Worm (Caenorhabditis elegans) whole organism, L3 larva: Measurements from ENCODE around the gene scl-9.
A peak's percentile ranks its signal among the peaks of the same experiment; 100 is the strongest.

Source experiments
- ama-1 ChIP-seq: fragments of 150-350 bp; optimal IDR thresholded peaks from 2 replicates; lab custom pipeline; 2018
- ceh-28 ChIP-seq: fragments of 150-350 bp; optimal IDR thresholded peaks from 2 replicates; lab custom pipeline; 2014; ENCODE audit warnings: missing biosample characterization, missing genetic modification reagents, missing genetic modification characterization
- eor-1 ChIP-seq, 2 experiments: fragments of 150-350 bp; optimal IDR thresholded peaks; 2 replicates each; lab custom pipeline; 2014 to 2018; ENCODE audit warnings: missing biosample characterization in 2 of 2, missing genetic modification characterization in 2 of 2
- fkh-10 ChIP-seq: sonication (generic microtip); optimal IDR thresholded peaks from 2 replicates; lab custom pipeline; 2017; ENCODE audit warnings: missing biosample characterization, missing genetic modification reagents, missing genetic modification characterization
- nhr-23 ChIP-seq: fragments of 150-350 bp; optimal IDR thresholded peaks from 2 replicates; lab custom pipeline; 2014; ENCODE audit warnings: missing biosample characterization, missing genetic modification reagents, missing genetic modification characterization
- skn-1 ChIP-seq: fragments of 150-350 bp; optimal IDR thresholded peaks from 2 replicates; lab custom pipeline; 2014; ENCODE audit warnings: missing biosample characterization, missing genetic modification characterization
- unc-62 ChIP-seq: fragments of 150-350 bp; sonication (generic microtip); optimal IDR thresholded peaks from 4 replicates; lab custom pipeline; 2014; ENCODE audit warnings: missing biosample characterization, missing genetic modification reagents, missing genetic modification characterization

DNA sequence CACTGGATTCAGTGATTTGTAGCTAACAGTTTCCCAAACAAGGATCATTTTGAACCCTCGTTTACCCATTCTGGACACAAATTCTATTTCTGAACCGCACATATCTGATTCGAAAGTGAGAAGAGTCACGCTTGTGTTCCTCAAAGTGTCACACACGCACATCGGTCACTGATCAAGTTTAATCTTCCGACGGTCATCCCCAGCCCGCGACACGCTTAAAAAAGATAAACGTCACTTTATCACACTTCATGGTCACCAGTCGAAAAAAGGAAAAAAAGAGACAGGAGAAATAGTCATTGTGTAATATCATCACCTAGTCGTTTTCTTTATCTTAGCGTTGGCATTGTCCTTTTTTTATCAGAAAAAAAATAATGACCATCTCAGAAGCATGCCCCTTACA is 30.7 kb downstream of the scl-9 start:
- TF ChIP-seq unc-62 (no peak), fkh-10 (GFP tag; lab: Kevin White, UChicago) (no peak), eor-1 (tag; optimal IDR thresholded peaks at IDR 0.05; lab: Kevin White, UChicago) (no peak), ceh-28 (tag; lab: Kevin White, UChicago) (no peak), skn-1 (tag; lab: Kevin White, UChicago) (no peak), nhr-23 (tag; lab: Kevin White, UChicago) (peak; percentile 39), ama-1 (lab: Kevin White, UChicago) (no peak)
